Fruit fly (Drosophila melanogaster) whole organism, embryonic: ENCODE measurements around the gene CG43610.

Experiments
- Adf1 ChIP-seq: fragments of 200-800 bp; sonication (Bioruptor generic); IDR thresholded peaks from 2 replicates; pipeline ENCODE4 v1.3.6; 2022; ENCODE audit warnings: missing biosample characterization, missing genetic modification characterization
- BEAF-32 ChIP-seq: fragments of 200-800 bp; sonication (Bioruptor generic); optimal IDR thresholded peaks from 3 replicates; lab custom pipeline; 2017; ENCODE audit warnings: missing biosample characterization, missing genetic modification characterization, mild to moderate bottlenecking, moderate library complexity, missing genetic modification reagents
- Bgb ChIP-seq: fragments of 200-800 bp; sonication (Bioruptor generic); IDR thresholded peaks from 2 replicates; pipeline ENCODE4 v1.3.6; 2022; ENCODE audit warnings: missing biosample characterization, missing genetic modification characterization; ENCODE audit not compliant: partially characterized antibody
- C15 ChIP-seq: fragments of 200-800 bp; sonication (Bioruptor generic); IDR thresholded peaks from 3 replicates; pipeline ENCODE4 v1.3.6; 2022; ENCODE audit warnings: missing biosample characterization, missing genetic modification characterization
- CG13287 ChIP-seq: fragments of 200-800 bp; sonication (Bioruptor generic); IDR thresholded peaks from 2 replicates; pipeline ENCODE4 v1.3.6; 2022; ENCODE audit warnings: missing biosample characterization, missing genetic modification characterization; ENCODE audit not compliant: partially characterized antibody
- CG13894 ChIP-seq: fragments of 200-800 bp; sonication (Bioruptor generic); optimal IDR thresholded peaks from 3 replicates; lab custom pipeline; 2018; ENCODE audit warnings: missing biosample characterization, mild to moderate bottlenecking, missing genetic modification characterization, moderate library complexity
- CG16813 ChIP-seq: fragments of 200-800 bp; sonication (Bioruptor generic); IDR thresholded peaks from 3 replicates; pipeline ENCODE4 v1.3.6; 2022; ENCODE audit warnings: missing biosample characterization, missing genetic modification characterization; ENCODE audit not compliant: partially characterized antibody
- CG17186 ChIP-seq: fragments of 200-800 bp; sonication (Bioruptor generic); optimal IDR thresholded peaks from 3 replicates; lab custom pipeline; 2017; ENCODE audit warnings: missing biosample characterization, missing genetic modification reagents, missing genetic modification characterization
- CG17328 ChIP-seq: fragments of 200-800 bp; sonication (Bioruptor generic); IDR thresholded peaks from 2 replicates; pipeline ENCODE4 v1.3.6; 2022; ENCODE audit warnings: missing biosample characterization, missing genetic modification characterization
- CG17361 ChIP-seq: fragments of 200-800 bp; sonication (Bioruptor generic); IDR thresholded peaks from 3 replicates; pipeline ENCODE4 v1.3.6; 2022; ENCODE audit warnings: missing biosample characterization, missing genetic modification characterization
- CG2129 ChIP-seq: fragments of 200-800 bp; sonication (Bioruptor generic); IDR thresholded peaks from 2 replicates; pipeline ENCODE4 v1.3.6; 2022; ENCODE audit warnings: missing biosample characterization, missing genetic modification characterization; ENCODE audit not compliant: partially characterized antibody
- CG2889 ChIP-seq: fragments of 200-800 bp; sonication (Bioruptor generic); IDR thresholded peaks from 3 replicates; pipeline ENCODE4 v1.3.6; 2022; ENCODE audit warnings: missing biosample characterization, missing genetic modification characterization
- CG31224 ChIP-seq: fragments of 200-800 bp; sonication (Bioruptor generic); IDR thresholded peaks from 2 replicates; pipeline ENCODE4 v1.3.6; 2022; ENCODE audit warnings: missing biosample characterization, missing genetic modification characterization
- CG32532 ChIP-seq: fragments of 200-800 bp; sonication (Bioruptor generic); IDR thresholded peaks from 2 replicates; pipeline ENCODE4 v1.3.6; 2022; ENCODE audit warnings: missing biosample characterization, missing genetic modification characterization
- CG32772 ChIP-seq: fragments of 200-800 bp; sonication (Bioruptor generic); IDR thresholded peaks from 2 replicates; pipeline ENCODE4 v1.3.6; 2022; ENCODE audit warnings: missing biosample characterization, missing genetic modification characterization
- CG34422 ChIP-seq: fragments of 200-800 bp; sonication (Bioruptor generic); IDR thresholded peaks from 3 replicates; pipeline ENCODE4 v1.3.6; 2022; ENCODE audit warnings: missing biosample characterization, missing genetic modification characterization
- CG3847 ChIP-seq: fragments of 200-800 bp; sonication (Bioruptor generic); IDR thresholded peaks from 2 replicates; pipeline ENCODE4 v1.3.6; 2022; ENCODE audit warnings: missing biosample characterization, missing genetic modification characterization
- CG5953 ChIP-seq: fragments of 200-800 bp; sonication (Bioruptor generic); IDR thresholded peaks from 2 replicates; pipeline ENCODE4 v1.3.6; 2022; ENCODE audit warnings: missing biosample characterization, missing genetic modification characterization
- CTCF ChIP-seq: fragments of 200-800 bp; sonication (Bioruptor generic); optimal IDR thresholded peaks from 2 replicates; lab custom pipeline; 2017; ENCODE audit warnings: missing biosample characterization, mild to moderate bottlenecking, missing genetic modification characterization, moderate library complexity
- Dll ChIP-seq: fragments of 200-800 bp; sonication (Bioruptor generic); IDR thresholded peaks from 4 replicates; pipeline ENCODE4 v1.3.6; 2022; ENCODE audit warnings: missing biosample characterization, missing genetic modification characterization; ENCODE audit not compliant: partially characterized antibody
- Doc3 ChIP-seq: fragments of 200-800 bp; sonication (Bioruptor generic); IDR thresholded peaks from 3 replicates; pipeline ENCODE4 v1.3.6; 2022; ENCODE audit warnings: missing biosample characterization, missing genetic modification characterization; ENCODE audit not compliant: partially characterized antibody
- HLHmδ ChIP-seq: fragments of 200-800 bp; sonication (Bioruptor generic); optimal IDR thresholded peaks from 2 replicates; lab custom pipeline; 2018; ENCODE audit warnings: missing biosample characterization, mild to moderate bottlenecking, missing genetic modification characterization, moderate library complexity
- Hmx ChIP-seq: fragments of 200-800 bp; sonication (Bioruptor generic); optimal IDR thresholded peaks from 2 replicates; lab custom pipeline; 2016; ENCODE audit warnings: missing biosample characterization, missing genetic modification characterization
- Kr ChIP-seq: fragments of 200-800 bp; sonication (Bioruptor generic); optimal IDR thresholded peaks from 2 replicates; lab custom pipeline; 2017; ENCODE audit warnings: missing biosample characterization, mild to moderate bottlenecking, missing genetic modification characterization
- NFAT ChIP-seq: fragments of 200-800 bp; sonication (Bioruptor generic); IDR thresholded peaks from 2 replicates; pipeline ENCODE4 v1.3.6; 2022; ENCODE audit warnings: missing biosample characterization, missing genetic modification characterization
- Rfx ChIP-seq: fragments of 200-800 bp; sonication (Bioruptor generic); IDR thresholded peaks from 2 replicates; pipeline ENCODE4 v1.3.6; 2022; ENCODE audit warnings: missing biosample characterization, missing genetic modification characterization
- Scr ChIP-seq: fragments of 200-800 bp; sonication (Bioruptor generic); IDR thresholded peaks from 2 replicates; pipeline ENCODE4 v1.3.6; 2022; ENCODE audit warnings: missing biosample characterization, missing genetic modification characterization; ENCODE audit not compliant: partially characterized antibody
- Sry-β ChIP-seq: fragments of 200-800 bp; sonication (Bioruptor generic); optimal IDR thresholded peaks from 2 replicates; lab custom pipeline; 2018; ENCODE audit warnings: missing biosample characterization, mild to moderate bottlenecking, missing genetic modification characterization, moderate library complexity
- aop ChIP-seq: fragments of 200-800 bp; sonication (Bioruptor generic); IDR thresholded peaks from 2 replicates; pipeline ENCODE4 v1.3.6; 2022; ENCODE audit warnings: missing biosample characterization, missing genetic modification characterization
- caup ChIP-seq: fragments of 200-800 bp; sonication (Bioruptor generic); optimal IDR thresholded peaks from 3 replicates; lab custom pipeline; 2017; ENCODE audit warnings: missing biosample characterization, mild to moderate bottlenecking, missing genetic modification characterization, moderate library complexity; ENCODE audit not compliant: severe bottlenecking
- crol ChIP-seq: fragments of 200-800 bp; sonication (Bioruptor generic); IDR thresholded peaks from 2 replicates; pipeline ENCODE4 v1.3.6; 2022; ENCODE audit warnings: missing biosample characterization, missing genetic modification characterization
- eve ChIP-seq, 2 experiments: fragments of >200 bp; optimal IDR thresholded peaks; 2 replicates each; lab custom pipeline; 2017; ENCODE audit warnings: missing biosample characterization in 2 of 2, missing genetic modification characterization in 2 of 2
- fd64A ChIP-seq: fragments of 200-800 bp; sonication (Bioruptor generic); optimal IDR thresholded peaks from 3 replicates; lab custom pipeline; 2018; ENCODE audit warnings: missing biosample characterization, mild to moderate bottlenecking, missing genetic modification characterization
- fd96Cb ChIP-seq: fragments of 200-800 bp; sonication (Bioruptor generic); optimal IDR thresholded peaks from 2 replicates; lab custom pipeline; 2018; ENCODE audit warnings: missing biosample characterization, mild to moderate bottlenecking, missing genetic modification characterization, moderate library complexity
- her ChIP-seq: fragments of 200-800 bp; sonication (Bioruptor generic); optimal IDR thresholded peaks from 2 replicates; lab custom pipeline; 2016; ENCODE audit warnings: missing biosample characterization, missing genetic modification characterization
- inv ChIP-seq: fragments of 200-800 bp; sonication (Bioruptor generic); IDR thresholded peaks from 2 replicates; pipeline ENCODE4 v1.3.6; 2022; ENCODE audit warnings: missing biosample characterization, missing genetic modification characterization; ENCODE audit not compliant: partially characterized antibody
- knrl ChIP-seq: fragments of 200-800 bp; sonication (Bioruptor generic); IDR thresholded peaks from 3 replicates; pipeline ENCODE4 v1.3.6; 2022; ENCODE audit warnings: missing biosample characterization, missing genetic modification characterization; ENCODE audit not compliant: partially characterized antibody
- odd ChIP-seq: fragments of 200-800 bp; sonication (Bioruptor generic); optimal IDR thresholded peaks from 2 replicates; lab custom pipeline; 2017; ENCODE audit warnings: missing biosample characterization, mild to moderate bottlenecking, missing genetic modification characterization
- onecut ChIP-seq: fragments of 200-800 bp; sonication (Bioruptor generic); IDR thresholded peaks from 2 replicates; pipeline ENCODE4 v1.3.6; 2022; ENCODE audit warnings: missing biosample characterization, missing genetic modification characterization
- prd ChIP-seq, 3 experiments: fragments of >200 bp in 2 of 3; fragments of 200-800 bp in 1 of 3; sonication (Bioruptor generic) in 1 of 3; optimal IDR thresholded peaks in 2 of 3; IDR thresholded peaks in 1 of 3; 2 replicates in 2 of 3; 3 replicates in 1 of 3; pipeline versions ENCODE4 v1.3.6 to Lab custom; 2017 to 2022; ENCODE audit warnings: missing biosample characterization in 1 of 3, missing genetic modification characterization in 1 of 3
- row ChIP-seq: fragments of 200-800 bp; sonication (Bioruptor generic); IDR thresholded peaks from 3 replicates; pipeline ENCODE4 v1.3.6; 2022; ENCODE audit warnings: missing biosample characterization, missing genetic modification characterization
- sd ChIP-seq: fragments of 200-800 bp; sonication (Bioruptor generic); optimal IDR thresholded peaks from 3 replicates; lab custom pipeline; 2018; ENCODE audit warnings: missing biosample characterization, mild to moderate bottlenecking, missing genetic modification characterization, moderate library complexity
- sna ChIP-seq: fragments of 200-800 bp; sonication (Bioruptor generic); IDR thresholded peaks from 2 replicates; pipeline ENCODE4 v1.3.6; 2022; ENCODE audit warnings: missing biosample characterization, missing genetic modification characterization; ENCODE audit not compliant: partially characterized antibody
- sob ChIP-seq: fragments of 200-800 bp; sonication (Bioruptor generic); IDR thresholded peaks from 2 replicates; pipeline ENCODE4 v1.3.6; 2022; ENCODE audit warnings: missing biosample characterization, missing genetic modification characterization
- sr ChIP-seq: fragments of 200-800 bp; sonication (Bioruptor generic); IDR thresholded peaks from 3 replicates; pipeline ENCODE4 v1.3.6; 2022; ENCODE audit warnings: missing biosample characterization, missing genetic modification characterization
- ssp ChIP-seq: fragments of 200-800 bp; sonication (Bioruptor generic); IDR thresholded peaks from 2 replicates; pipeline ENCODE4 v1.3.6; 2022; ENCODE audit warnings: missing biosample characterization, missing genetic modification characterization
- usp ChIP-seq: fragments of >200 bp; optimal IDR thresholded peaks from 2 replicates; lab custom pipeline; 2017; ENCODE audit warnings: missing biosample characterization, missing genetic modification characterization
- zen2 ChIP-seq: fragments of 200-800 bp; sonication (Bioruptor generic); IDR thresholded peaks from 3 replicates; pipeline ENCODE4 v1.3.6; 2022; ENCODE audit warnings: missing biosample characterization, missing genetic modification characterization; ENCODE audit not compliant: partially characterized antibody

The CG43610 gene

dm6 chr2L:6773645-6774044 is 25.4 kb upstream of the CG43610 start, which contains the start of gene CG17378 (continued):
- TF ChIP-seq CG34422 (peak; percentile 62; the same call in 1 of the 3 replicates), onecut (GFP tag; lab: Robert Waterston, UW) (peak; percentile 83), NFAT (GFP tag; lab: Robert Waterston, UW) (no peak), Kr (GFP tag; lab: Kevin White, UChicago) (no peak), CG17361 (GFP tag; lab: Robert Waterston, UW) (no peak), fd64A (GFP tag; lab: Kevin White, UChicago) (no peak), sd (tag; lab: Kevin White, UChicago) (no peak), her (no peak), CG32772 (no peak), CG2889 (GFP tag; lab: Robert Waterston, UW) (no peak), CG13287 (peak; percentile 47), eve (GFP tag; optimal IDR thresholded peaks at IDR 0.05; lab: Kevin White, UChicago) (no peak)

dm6 chr2L:6774853-6775252 is 24.1 kb upstream of the CG43610 start:
- TF ChIP-seq ssp (GFP tag; lab: Robert Waterston, UW) = 0 out of 2 replicates have a peak, but pooled peaks have one; percentile 12
- TF ChIP-seq inv (GFP tag; lab: Robert Waterston, UW) = 0 out of 2 replicates have a peak, but pooled peaks have one; percentile 11
- peak; percentile 66 for TF ChIP-seq CG13287
- no peak for TF ChIP-seq CG17186 (GFP tag; lab: Kevin White, UChicago)
- no peak for TF ChIP-seq fd96Cb (tag; lab: Kevin White, UChicago)
- no peak for TF ChIP-seq CG17328 (GFP tag; lab: Robert Waterston, UW)
- peak; percentile 55; the same call in 2 of the 3 replicates for TF ChIP-seq CG16813 (GFP tag; lab: Robert Waterston, UW)
- TF ChIP-seq aop (GFP tag; lab: Robert Waterston, UW) = no peak
- TF ChIP-seq Hmx (GFP tag; lab: Kevin White, UChicago) = no peak
- TF ChIP-seq crol (GFP tag; lab: Robert Waterston, UW) = peak; percentile 62
- no peak for TF ChIP-seq CTCF (GFP tag; lab: Kevin White, UChicago)
- TF ChIP-seq BEAF-32 (GFP tag; lab: Kevin White, UChicago) = peak; percentile 53
- no peak for TF ChIP-seq prd (optimal IDR thresholded peaks at IDR 0.05; lab: Kevin White, UChicago)
- peak; percentile 34; the same call in 1 of the 3 replicates for TF ChIP-seq prd (GFP tag; IDR thresholded peaks at IDR 0.05; lab: Robert Waterston, UW)
- peak; percentile 28; the same call in 1 of the 2 replicates for TF ChIP-seq CG2129 (GFP tag; lab: Robert Waterston, UW)
- TF ChIP-seq C15 (GFP tag; lab: Robert Waterston, UW) = no peak
- peak; percentile 73 for TF ChIP-seq row (GFP tag; lab: Robert Waterston, UW)
- TF ChIP-seq sna (GFP tag; lab: Robert Waterston, UW) = peak; percentile 46; the same call in 1 of the 2 replicates
- TF ChIP-seq Adf1 (GFP tag; lab: Robert Waterston, UW) = no peak
- 0 out of 2 replicates have a peak, but pooled peaks have one; percentile 18 for TF ChIP-seq sob (GFP tag; lab: Robert Waterston, UW)
- TF ChIP-seq CG5953 (GFP tag; lab: Robert Waterston, UW) = no peak
- TF ChIP-seq CG31224 (GFP tag; lab: Robert Waterston, UW) = no peak
- peak; percentile 70 for TF ChIP-seq Doc3 (GFP tag; lab: Robert Waterston, UW)
- no peak for TF ChIP-seq HLHmδ
- TF ChIP-seq Sry-β (GFP tag; lab: Kevin White, UChicago) = no peak
- 0 out of 3 replicates have a peak, but pooled peaks have one; percentile 34 for TF ChIP-seq sr
- TF ChIP-seq Rfx (GFP tag; lab: Robert Waterston, UW) = no peak
- TF ChIP-seq CG13894 = no peak
- TF ChIP-seq CG32532 (GFP tag; lab: Robert Waterston, UW) = no peak
- peak; percentile 34; the same call in 1 of the 2 replicates for TF ChIP-seq Bgb (GFP tag; lab: Robert Waterston, UW)
- TF ChIP-seq usp (GFP tag; lab: Kevin White, UChicago) = no peak
- 0 out of 2 replicates have a peak, but pooled peaks have one; percentile 15 for TF ChIP-seq CG3847 (GFP tag; lab: Robert Waterston, UW)
- TF ChIP-seq odd = no peak
- peak; percentile 84 for TF ChIP-seq Dll (GFP tag; lab: Robert Waterston, UW)
- TF ChIP-seq caup (GFP tag; lab: Kevin White, UChicago) = no peak
- TF ChIP-seq zen2 = peak; percentile 48; the same call in 1 of the 3 replicates
- TF ChIP-seq knrl = peak; percentile 60; the same call in 2 of the 3 replicates
- TF ChIP-seq Scr (GFP tag; lab: Robert Waterston, UW) = peak; percentile 65
